Worm (Caenorhabditis elegans) whole organism, late embryonic: ENCODE results near the gene Y24D9A.6.

Experiments used
- C38D4.7 ChIP-seq: fragments of 200-800 bp; sonication (Bioruptor generic); optimal IDR thresholded peaks from 2 replicates; lab custom pipeline; 2018; ENCODE audit warnings: mild to moderate bottlenecking, missing genetic modification characterization, moderate library complexity, missing compliant biosample characterization
- F13H6.1 ChIP-seq: sonication (generic microtip); optimal IDR thresholded peaks from 2 replicates; lab custom pipeline; 2016; ENCODE audit warnings: missing genetic modification characterization, missing compliant biosample characterization
- K09A11.1 ChIP-seq: sonication (generic microtip); optimal IDR thresholded peaks from 2 replicates; lab custom pipeline; 2017; ENCODE audit warnings: antibody characterized with exemption, mild to moderate bottlenecking, missing genetic modification characterization, missing compliant biosample characterization; ENCODE audit not compliant: insufficient read depth
- ahr-1 ChIP-seq: sonication (generic microtip); optimal IDR thresholded peaks from 2 replicates; lab custom pipeline; 2016; ENCODE audit warnings: missing genetic modification characterization, missing compliant biosample characterization
- ama-1 ChIP-seq: fragments of 150-350 bp; optimal IDR thresholded peaks from 2 replicates; lab custom pipeline; 2014
- ceh-14 ChIP-seq: sonication (generic microtip); optimal IDR thresholded peaks from 2 replicates; lab custom pipeline; 2016; ENCODE audit warnings: missing genotype, missing genetic modification characterization, missing compliant biosample characterization
- ceh-18 ChIP-seq: sonication (generic microtip); optimal IDR thresholded peaks from 2 replicates; lab custom pipeline; 2016; ENCODE audit warnings: missing genetic modification characterization, missing compliant biosample characterization
- ceh-19 ChIP-seq: fragments of 200-800 bp; sonication (Bioruptor generic); optimal IDR thresholded peaks from 2 replicates; lab custom pipeline; 2018; ENCODE audit warnings: mild to moderate bottlenecking, missing genetic modification characterization, missing compliant biosample characterization
- ceh-30 ChIP-seq: fragments of 150-350 bp; optimal IDR thresholded peaks from 2 replicates; lab custom pipeline; 2014; ENCODE audit warnings: missing biosample characterization, missing genetic modification characterization
- ceh-34 ChIP-seq: sonication (generic microtip); optimal IDR thresholded peaks from 2 replicates; lab custom pipeline; 2016; ENCODE audit warnings: mild to moderate bottlenecking, missing genetic modification characterization, missing compliant biosample characterization
- ceh-6 ChIP-seq: fragments of 200-800 bp; sonication (Bioruptor generic); optimal IDR thresholded peaks from 2 replicates; lab custom pipeline; 2018; ENCODE audit warnings: mild to moderate bottlenecking, missing genetic modification characterization, missing compliant biosample characterization
- dmd-4 ChIP-seq: sonication (generic microtip); optimal IDR thresholded peaks from 2 replicates; lab custom pipeline; 2016; ENCODE audit warnings: borderline replicate concordance, missing genetic modification characterization, missing compliant biosample characterization
- dve-1 ChIP-seq: sonication (generic microtip); optimal IDR thresholded peaks from 2 replicates; lab custom pipeline; 2017; ENCODE audit warnings: antibody characterized with exemption, mild to moderate bottlenecking, missing genetic modification characterization, missing compliant biosample characterization
- elt-2 ChIP-seq: sonication (generic microtip); optimal IDR thresholded peaks from 2 replicates; lab custom pipeline; 2016; ENCODE audit warnings: missing genetic modification reagents, missing genetic modification characterization, missing compliant biosample characterization
- elt-4 ChIP-seq: sonication (generic microtip); optimal IDR thresholded peaks from 2 replicates; lab custom pipeline; 2016; ENCODE audit warnings: missing genetic modification characterization, missing compliant biosample characterization
- ets-4 ChIP-seq: sonication (generic microtip); optimal IDR thresholded peaks from 2 replicates; lab custom pipeline; 2016; ENCODE audit warnings: missing genetic modification characterization, missing compliant biosample characterization
- hlh-13 ChIP-seq: fragments of 200-800 bp; sonication (Bioruptor generic); optimal IDR thresholded peaks from 2 replicates; lab custom pipeline; 2018; ENCODE audit warnings: mild to moderate bottlenecking, missing genetic modification characterization, missing compliant biosample characterization
- hlh-15 ChIP-seq: sonication (generic microtip); optimal IDR thresholded peaks from 2 replicates; lab custom pipeline; 2016; ENCODE audit warnings: missing genetic modification characterization, missing compliant biosample characterization
- hlh-30 ChIP-seq: sonication (generic microtip); optimal IDR thresholded peaks from 2 replicates; lab custom pipeline; 2017; ENCODE audit warnings: antibody characterized with exemption, missing genetic modification characterization, missing compliant biosample characterization; ENCODE audit not compliant: insufficient read depth
- lim-6 ChIP-seq: sonication (generic microtip); optimal IDR thresholded peaks from 2 replicates; lab custom pipeline; 2016; ENCODE audit warnings: missing genetic modification characterization, missing compliant biosample characterization
- lin-11 ChIP-seq: fragments of 200-800 bp; sonication (Bioruptor generic); optimal IDR thresholded peaks from 2 replicates; lab custom pipeline; 2018; ENCODE audit warnings: mild to moderate bottlenecking, missing genetic modification characterization, missing compliant biosample characterization
- mec-3 ChIP-seq: sonication (generic microtip); optimal IDR thresholded peaks from 2 replicates; lab custom pipeline; 2016; ENCODE audit warnings: borderline replicate concordance, missing genetic modification characterization, missing compliant biosample characterization
- nfya-1 ChIP-seq: sonication (generic microtip); optimal IDR thresholded peaks from 2 replicates; lab custom pipeline; 2017; ENCODE audit warnings: missing genetic modification characterization, mild to moderate bottlenecking, missing compliant biosample characterization, antibody characterized with exemption, moderate library complexity
- nhr-11 ChIP-seq: fragments of 150-350 bp; optimal IDR thresholded peaks from 2 replicates; lab custom pipeline; 2014; ENCODE audit warnings: missing biosample characterization, missing genetic modification characterization
- nhr-232 ChIP-seq: sonication (generic microtip); optimal IDR thresholded peaks from 2 replicates; lab custom pipeline; 2016; ENCODE audit warnings: missing genetic modification characterization, missing compliant biosample characterization
- odd-2 ChIP-seq: sonication (generic microtip); optimal IDR thresholded peaks from 2 replicates; lab custom pipeline; 2017; ENCODE audit warnings: antibody characterized with exemption, mild to moderate bottlenecking, missing genetic modification characterization, missing compliant biosample characterization
- pat-9 ChIP-seq: fragments of 200-800 bp; sonication (Bioruptor generic); optimal IDR thresholded peaks from 2 replicates; lab custom pipeline; 2018; ENCODE audit warnings: mild to moderate bottlenecking, missing genetic modification characterization, moderate library complexity, missing compliant biosample characterization
- pros-1 ChIP-seq: fragments of 150-350 bp; optimal IDR thresholded peaks from 2 replicates; lab custom pipeline; 2014; ENCODE audit warnings: missing biosample characterization, missing genetic modification reagents, missing genetic modification characterization
- ref-2 ChIP-seq: sonication (generic microtip); optimal IDR thresholded peaks from 2 replicates; lab custom pipeline; 2016; ENCODE audit warnings: missing genetic modification characterization, missing compliant biosample characterization
- syd-9 ChIP-seq: sonication (generic microtip); optimal IDR thresholded peaks from 2 replicates; lab custom pipeline; 2016; ENCODE audit warnings: mild to moderate bottlenecking, missing genetic modification characterization, moderate library complexity, missing compliant biosample characterization
- unc-3 ChIP-seq, 2 experiments: fragments of 200-800 bp in 1 of 2; sonication (Bioruptor generic) in 1 of 2; sonication (generic microtip) in 1 of 2; conservative IDR thresholded peaks in 1 of 2; optimal IDR thresholded peaks in 1 of 2; 2 replicates each; pipeline versions ENCODE4 v1.3.6 to Lab custom; 2016 to 2022; ENCODE audit warnings: missing compliant biosample characterization in 2 of 2, missing genetic modification characterization in 2 of 2, missing genetic modification reagents in 1 of 2
- unc-86 ChIP-seq: sonication (generic microtip); optimal IDR thresholded peaks from 2 replicates; lab custom pipeline; 2016; ENCODE audit warnings: missing genetic modification characterization, missing compliant biosample characterization

Gene Y24D9A.6

DNA sequence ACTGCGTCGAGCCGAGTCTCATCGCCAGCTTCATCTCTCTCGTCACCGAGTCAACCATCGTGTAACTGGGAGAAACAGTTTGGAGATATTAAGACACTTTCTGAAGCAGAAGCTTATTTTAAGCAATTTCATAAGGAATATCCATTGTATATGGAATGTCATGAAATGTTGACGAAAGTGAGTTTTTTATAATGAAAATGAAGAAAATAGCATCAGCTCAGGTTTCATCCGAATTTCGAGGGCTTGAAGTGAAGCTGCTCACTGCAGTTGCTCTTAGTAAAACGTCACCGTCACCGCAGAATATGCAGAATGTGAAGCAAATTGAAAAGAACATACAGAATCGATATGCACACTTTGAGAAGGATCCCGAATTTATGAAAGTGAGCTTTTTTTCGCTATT, 12.9 kb upstream of the Y24D9A.6 start:
- TF ChIP-seq elt-4 (tag; lab: Kevin White, UChicago) (no peak), hlh-30 (tag; lab: Kevin White, UChicago) (no peak), lin-11 (tag; lab: Kevin White, UChicago) (no peak), dve-1 (tag; lab: Kevin White, UChicago) (no peak), mec-3 (tag; lab: Kevin White, UChicago) (no peak), unc-86 (tag; lab: Kevin White, UChicago) (no peak), syd-9 (tag; lab: Kevin White, UChicago) (no peak), nhr-11 (tag; lab: Kevin White, UChicago) (no peak)
- TF ChIP-seq, all 69 proteins: peak for 0

DNA sequence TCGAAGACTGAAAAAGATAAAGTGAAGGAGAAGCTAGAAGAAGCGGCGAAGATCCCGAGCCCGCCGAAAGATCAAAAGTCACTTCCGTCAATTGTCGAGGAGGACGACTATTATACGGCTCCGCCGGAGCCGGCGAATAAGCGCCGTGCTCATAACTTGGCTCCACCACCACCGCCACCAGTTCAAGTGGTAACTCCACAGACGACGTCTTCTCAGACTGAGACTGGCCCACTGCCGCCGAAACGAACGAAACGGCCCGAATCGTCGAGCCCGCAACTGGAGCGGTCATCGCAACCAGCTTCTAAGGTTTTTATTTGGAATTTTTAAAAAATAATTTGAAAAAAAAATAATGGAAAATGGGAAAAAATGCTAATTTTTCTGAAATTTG, 11.7 kb upstream of the Y24D9A.6 start:
- TF ChIP-seq ceh-6 (no peak), K09A11.1 (tag; lab: Kevin White, UChicago) (no peak), mec-3 (tag; lab: Kevin White, UChicago) (no peak), hlh-30 (tag; lab: Kevin White, UChicago) (no peak), hlh-13 (GFP tag; lab: Kevin White, UChicago) (no peak), dmd-4 (tag; lab: Kevin White, UChicago) (no peak), lin-11 (tag; lab: Kevin White, UChicago) (no peak), ets-4 (tag; lab: Kevin White, UChicago) (no peak), nfya-1 (no peak), unc-3 (GFP tag; conservative IDR thresholded peaks at IDR 0.05; lab: Robert Waterston, UW) (no peak), unc-3 (tag; optimal IDR thresholded peaks at IDR 0.05; lab: Kevin White, UChicago) (no peak), pat-9 (tag; lab: Kevin White, UChicago) (no peak), pros-1 (tag; lab: Kevin White, UChicago) (no peak), F13H6.1 (tag; lab: Kevin White, UChicago) (no peak)

DNA sequence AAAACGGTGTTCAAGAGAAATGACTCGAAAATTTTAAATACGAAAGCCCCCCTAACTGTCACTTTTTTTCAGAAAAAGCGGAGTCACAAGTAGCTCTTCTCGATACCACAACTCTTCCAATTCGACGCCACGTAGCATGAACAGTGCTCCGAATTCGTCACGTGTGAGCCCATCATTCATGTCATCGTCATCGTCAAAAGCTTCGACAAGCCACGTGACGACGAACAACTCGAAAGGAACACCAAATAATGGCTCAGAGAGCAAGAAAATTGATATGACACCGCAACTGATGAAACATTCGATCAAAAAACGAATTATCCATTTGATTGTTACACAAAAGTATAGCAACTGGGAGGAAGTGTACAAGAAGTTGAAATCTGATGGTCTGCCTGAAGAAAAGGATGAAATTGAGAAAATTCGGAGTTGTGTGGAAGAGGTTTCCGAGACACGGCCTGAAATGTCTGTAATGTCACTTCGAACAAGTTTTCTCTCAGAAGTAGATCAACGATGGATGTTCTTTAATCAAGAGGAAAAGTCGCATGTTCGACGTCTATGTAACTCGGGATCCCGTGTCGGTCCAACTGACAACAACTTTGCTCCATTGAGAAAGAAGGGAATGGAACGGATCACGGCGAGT, 11.2 kb upstream of the Y24D9A.6 start:
- TF ChIP-seq F13H6.1 (tag; lab: Kevin White, UChicago) (no peak), ref-2 (tag; lab: Kevin White, UChicago) (peak; percentile 0)

DNA sequence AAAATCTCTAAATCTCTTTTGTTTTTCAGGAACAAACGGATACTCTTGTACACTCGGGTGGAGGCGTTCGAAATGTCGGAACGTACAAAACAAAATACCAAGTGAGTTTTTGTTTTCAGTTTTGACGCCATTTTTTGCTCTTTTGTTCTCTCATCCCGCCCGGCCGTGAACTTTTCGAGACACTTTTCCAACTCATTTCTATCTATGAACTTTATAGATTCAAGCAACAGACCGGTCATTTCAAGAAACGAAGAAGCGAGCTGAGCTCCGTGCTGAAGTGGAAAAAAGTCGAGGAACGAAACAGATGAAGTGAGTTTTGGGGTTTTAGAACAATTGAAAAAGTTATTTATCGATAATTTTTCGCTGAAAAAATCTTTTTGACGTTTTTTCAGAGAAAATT, 10.3 kb upstream of the Y24D9A.6 start:
- TF ChIP-seq ama-1 = no peak
- no peak for TF ChIP-seq ceh-19 (GFP tag; lab: Kevin White, UChicago)
- TF ChIP-seq nhr-232 (tag; lab: Kevin White, UChicago) = no peak
- TF ChIP-seq ref-2 (tag; lab: Kevin White, UChicago) = no peak
- TF ChIP-seq ceh-30 (tag; lab: Kevin White, UChicago) = no peak
- no peak for TF ChIP-seq ceh-14 (tag; lab: Kevin White, UChicago)
- no peak for TF ChIP-seq elt-4 (tag; lab: Kevin White, UChicago)

DNA sequence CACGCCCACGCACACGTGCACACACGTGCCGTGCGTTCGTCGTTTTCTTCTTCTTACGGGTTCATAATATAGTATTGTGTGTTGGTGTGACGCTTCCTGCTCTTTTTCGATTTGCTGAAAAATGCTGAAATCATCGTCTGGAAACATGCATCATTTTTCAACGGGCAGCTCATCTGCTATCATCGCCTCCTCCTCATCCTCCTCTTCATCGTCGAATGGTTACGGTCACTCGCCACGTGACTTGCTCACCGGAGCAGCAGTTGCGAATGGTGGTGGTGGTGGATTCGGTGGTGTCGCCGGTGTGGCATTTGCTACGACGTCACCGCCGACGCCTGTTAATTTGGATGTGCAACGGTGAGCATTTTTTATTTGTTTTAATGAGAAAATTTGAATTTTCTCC, 8.5 kb upstream of the Y24D9A.6 start:
- TF ChIP-seq lim-6 (tag; lab: Kevin White, UChicago) (no peak), hlh-15 (tag; lab: Kevin White, UChicago) (no peak), hlh-30 (tag; lab: Kevin White, UChicago) (peak; percentile 45), ahr-1 (tag; lab: Kevin White, UChicago) (no peak)
- TF ChIP-seq, all 69 proteins: peak for 1

DNA sequence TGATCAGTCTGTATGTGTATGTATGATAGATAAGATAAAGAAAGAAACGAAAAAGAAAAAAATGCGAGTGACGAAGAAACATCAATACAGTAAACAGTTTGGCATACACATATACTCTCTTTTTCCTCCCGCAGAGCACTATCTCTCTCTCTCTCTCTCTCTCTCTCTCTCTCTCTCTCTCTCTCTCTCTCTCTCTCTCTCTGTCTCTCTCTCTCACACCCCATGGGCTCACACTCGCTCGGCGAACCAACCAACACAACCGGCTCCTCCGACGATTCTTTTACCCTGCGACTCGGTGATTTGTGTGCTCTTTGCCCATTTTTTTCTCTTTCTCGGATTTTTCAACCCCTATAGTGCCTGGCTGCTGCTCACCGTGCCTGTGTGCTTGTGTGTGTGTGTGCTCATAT, 6.9 kb upstream of the Y24D9A.6 start:
- TF ChIP-seq ceh-34 = peak; percentile 13
- TF ChIP-seq C38D4.7 = peak; percentile 5
- TF ChIP-seq lim-6 (tag; lab: Kevin White, UChicago) = no peak
- peak; percentile 65 for TF ChIP-seq nfya-1
- TF ChIP-seq dve-1 (tag; lab: Kevin White, UChicago) = peak; percentile 7
- peak; percentile 22 for TF ChIP-seq ref-2 (tag; lab: Kevin White, UChicago)
- peak; percentile 1 for TF ChIP-seq pros-1 (tag; lab: Kevin White, UChicago)
- TF ChIP-seq elt-2 (tag; lab: Kevin White, UChicago) = peak; percentile 32
- TF ChIP-seq ceh-18 (tag; lab: Kevin White, UChicago) = peak; percentile 65
- no peak for TF ChIP-seq odd-2 (tag; lab: Kevin White, UChicago)
- TF ChIP-seq ets-4 (tag; lab: Kevin White, UChicago) = no peak
- peak; percentile 4 for TF ChIP-seq K09A11.1 (tag; lab: Kevin White, UChicago)
